Fruit fly (Drosophila melanogaster): ENCODE results near the gene CG8043.

CG8043 gene

dm6 chr3R:8722962-8723548, 46.3 kb downstream of the CG8043 start, which contains the start of gene nom (continued):
- TF ChIP-seq corto (GFP tag; optimal IDR thresholded peaks at IDR 0.05) (no peak), CoRest (tag; optimal IDR thresholded peaks at IDR 0.05) (no peak), eve (GFP tag; optimal IDR thresholded peaks at IDR 0.05) (no peak), Med (GFP tag) (peak; percentile 67), Xrp1 (GFP tag; IDR thresholded peaks at IDR 0.05) (no peak), CG2116 (GFP tag; optimal IDR thresholded peaks at IDR 0.05) (no peak), ham (GFP tag; IDR thresholded peaks at IDR 0.05) (no peak), exex (tag; optimal IDR thresholded peaks at IDR 0.05) (no peak), dmrt11E (tag; optimal IDR thresholded peaks at IDR 0.05) (no peak), row (GFP tag; IDR thresholded peaks at IDR 0.05) (peak; percentile 6; the same call in 1 of the 3 replicates), ttk (GFP tag; IDR thresholded peaks at IDR 0.05) (no peak), CG6272 (GFP tag; IDR thresholded peaks at IDR 0.05) (no peak), ERR (GFP tag; optimal IDR thresholded peaks at IDR 0.05) (no peak), CG1792 (GFP tag; optimal IDR thresholded peaks at IDR 0.05) (no peak), Lhr (GFP tag; optimal IDR thresholded peaks at IDR 0.05) (no peak), mam (GFP tag; optimal IDR thresholded peaks at IDR 0.05) (no peak), Pdp1 (GFP tag; optimal IDR thresholded peaks at IDR 0.05) (peak in 1 of 2 experiments; percentile 49), pzg (GFP tag; optimal IDR thresholded peaks at IDR 0.05) (peak; percentile 48), danr (GFP tag; IDR thresholded peaks at IDR 0.05) (no peak), CG17359 (tag; optimal IDR thresholded peaks at IDR 0.05) (no peak), ind (GFP tag; optimal IDR thresholded peaks at IDR 0.05) (no peak), kni (GFP tag; optimal IDR thresholded peaks at IDR 0.05) (no peak), CG12942 (GFP tag; optimal IDR thresholded peaks at IDR 0.05) (no peak), CG7271 (tag; optimal IDR thresholded peaks at IDR 0.05) (no peak), CG2129 (GFP tag; IDR thresholded peaks at IDR 0.05; ENCODE audit: partially characterized antibody) (no peak), Meics (GFP tag; optimal IDR thresholded peaks at IDR 0.05) (no peak), Hey (tag; optimal IDR thresholded peaks at IDR 0.05) (no peak), mld (GFP tag; IDR thresholded peaks at IDR 0.05; ENCODE audit: partially characterized antibody) (no peak), Deaf1 (tag; optimal IDR thresholded peaks at IDR 0.05) (no peak)

dm6 chr3R:8725179-8725578, 48.5 kb downstream of the CG8043 start, which contains the start of gene ouib:
ouib (plus strand) TSS chr3R:8725479.
- TF ChIP-seq lilli (GFP tag; optimal IDR thresholded peaks at IDR 0.05) (no peak), CG1602 (GFP tag; optimal IDR thresholded peaks at IDR 0.05) (no peak), CG3847 (GFP tag; IDR thresholded peaks at IDR 0.05) (no peak), scrt (GFP tag; optimal IDR thresholded peaks at IDR 0.05) (no peak), CG7987 (GFP tag; optimal IDR thresholded peaks at IDR 0.05) (no peak), CG7745 (tag; optimal IDR thresholded peaks at IDR 0.05) (no peak), CG1792 (GFP tag; optimal IDR thresholded peaks at IDR 0.05) (no peak), zen (tag; optimal IDR thresholded peaks at IDR 0.05) (no peak), zen2 (GFP tag; IDR thresholded peaks at IDR 0.05; ENCODE audit: partially characterized antibody) (no peak), vnd (GFP tag; IDR thresholded peaks at IDR 0.05; ENCODE audit: partially characterized antibody) (no peak), CG6683 (GFP tag; optimal IDR thresholded peaks at IDR 0.05) (no peak), CG1603 (tag; optimal IDR thresholded peaks at IDR 0.05) (no peak), bsh (GFP tag; optimal IDR thresholded peaks at IDR 0.05) (no peak), Usf (GFP tag; optimal IDR thresholded peaks at IDR 0.05) (no peak), CG2875 (GFP tag; optimal IDR thresholded peaks at IDR 0.05) (no peak)
